Worm (Caenorhabditis elegans) whole organism, midembryonic: ENCODE results near the gene clec-199.

Experiments
- T22C8.4 ChIP-seq: fragments of 200-800 bp; sonication (Bioruptor generic); IDR thresholded peaks from 2 replicates; pipeline ENCODE4 v1.3.6; 2022; ENCODE audit warnings: missing genetic modification characterization, missing compliant biosample characterization
- cog-1 ChIP-seq: sonication (generic microtip); optimal IDR thresholded peaks from 2 replicates; lab custom pipeline; 2016; ENCODE audit warnings: missing genetic modification characterization, missing compliant biosample characterization
- flt-1 ChIP-seq: fragments of 200-800 bp; sonication (Bioruptor generic); IDR thresholded peaks from 2 replicates; pipeline ENCODE4 v1.3.6; 2022; ENCODE audit warnings: missing genetic modification characterization, missing compliant biosample characterization
- klf-2 ChIP-seq: fragments of 200-800 bp; sonication (Bioruptor generic); conservative IDR thresholded peaks from 2 replicates; pipeline ENCODE4 v1.3.6; 2022; ENCODE audit warnings: missing genetic modification reagents, missing genetic modification characterization, missing compliant biosample characterization
- ref-1 ChIP-seq: fragments of 200-800 bp; sonication (Bioruptor generic); conservative IDR thresholded peaks from 2 replicates; pipeline ENCODE4 v1.3.6; 2022; ENCODE audit warnings: missing genetic modification reagents, missing genetic modification characterization, missing compliant biosample characterization
- ztf-23 ChIP-seq: fragments of 200-800 bp; sonication (Bioruptor generic); IDR thresholded peaks from 2 replicates; pipeline ENCODE4 v1.3.6; 2022; ENCODE audit warnings: missing genetic modification reagents, missing genetic modification characterization, missing compliant biosample characterization
- ztf-29 ChIP-seq: fragments of 200-800 bp; sonication (Bioruptor generic); IDR thresholded peaks from 2 replicates; pipeline ENCODE4 v1.3.6; 2022; ENCODE audit warnings: missing genetic modification reagents, missing genetic modification characterization, missing compliant biosample characterization

DNA sequence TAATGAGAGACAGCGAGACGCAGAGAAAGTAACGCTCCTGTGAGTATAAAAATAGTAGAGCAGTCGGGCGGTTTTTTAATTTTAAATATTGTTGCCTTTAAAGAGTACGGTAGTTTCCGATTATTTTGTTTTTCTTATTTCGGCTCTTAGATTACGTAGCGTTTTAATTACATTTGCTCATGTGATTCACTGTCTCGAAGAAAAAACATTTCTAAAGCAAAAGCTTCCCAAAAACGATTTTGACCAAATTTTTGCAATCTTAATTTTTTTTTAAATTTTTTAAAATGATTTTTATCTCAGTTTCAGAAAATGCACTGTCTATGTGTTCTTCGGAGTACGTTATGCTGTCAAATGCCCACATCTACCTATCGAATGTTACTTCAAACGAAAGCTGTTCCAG is 24.4 kb downstream of the clec-199 start, which contains the start of gene haf-1:
- TF ChIP-seq ref-1 (GFP tag; lab: Robert Waterston, UW), result no peak
- TF ChIP-seq T22C8.4, result no peak
- no peak for TF ChIP-seq ztf-29
- no peak for TF ChIP-seq klf-2
- TF ChIP-seq cog-1 (tag; lab: Kevin White, UChicago), result no peak
- no peak for TF ChIP-seq ztf-23 (GFP tag; lab: Robert Waterston, UW)
- no peak for TF ChIP-seq flt-1
